Worm (Caenorhabditis elegans): Measurements from ENCODE around the gene ooc-3.

DNA sequence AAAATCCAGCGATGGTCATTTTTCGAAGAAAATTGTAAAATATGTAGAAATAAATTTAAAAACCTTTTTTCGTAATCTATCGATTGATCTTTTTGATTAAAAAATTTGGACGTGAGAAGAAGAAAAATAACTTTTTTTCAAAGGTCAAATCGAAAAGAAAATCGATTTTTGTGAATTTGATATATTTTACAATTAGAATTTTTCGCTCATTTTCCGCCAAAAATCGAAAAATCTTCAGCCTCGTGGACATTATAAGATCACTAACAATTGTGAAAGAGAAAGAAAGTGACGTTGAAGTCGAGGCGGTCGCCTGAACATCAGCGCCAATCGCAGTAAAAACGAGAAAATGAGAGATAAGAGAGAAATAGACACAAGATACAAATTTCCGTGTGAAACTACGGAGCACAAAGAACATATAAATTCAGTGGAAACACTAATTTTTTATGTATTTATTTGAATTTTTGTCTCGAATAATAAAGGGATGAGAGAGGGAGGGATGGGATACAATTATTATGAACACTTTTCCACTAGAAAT lies 25.5 kb downstream of the ooc-3 start, which contains the start of gene cisd-1:
- no peak for TF ChIP-seq tbx-11 (GFP tag; IDR thresholded peaks at IDR 0.05)
- no peak for TF ChIP-seq tbx-37 (GFP tag; conservative IDR thresholded peaks at IDR 0.05)
- TF ChIP-seq tra-4 (tag; optimal IDR thresholded peaks at IDR 0.05), result no peak

All from whole organism, early embryonic.